Worm (Caenorhabditis elegans): Measurements from ENCODE around the gene fut-8.

Gene fut-8

DNA sequence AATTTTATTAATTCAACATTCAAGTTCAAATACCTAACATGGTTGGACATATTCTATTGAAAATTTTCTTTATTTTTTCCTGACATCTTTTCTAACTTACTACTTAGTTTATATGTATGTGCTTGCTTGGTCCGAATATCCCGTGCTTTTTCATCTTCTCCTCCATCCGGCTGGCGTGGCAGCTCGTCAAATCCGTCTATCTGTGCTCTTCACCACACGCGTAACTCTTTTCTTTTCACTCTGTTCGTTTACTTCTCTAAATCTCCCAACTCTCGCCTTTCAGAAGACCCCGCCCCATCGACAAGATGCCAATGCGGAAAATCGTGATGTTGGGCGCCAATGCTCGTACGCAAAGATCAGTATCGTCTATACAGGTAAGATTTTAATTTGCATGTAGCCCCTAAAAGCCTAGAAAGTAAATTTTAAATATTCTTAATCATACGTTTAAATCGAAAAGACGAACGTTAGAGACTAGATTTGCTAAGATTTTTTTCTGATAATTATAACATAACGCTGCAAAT lies 25.6 kb downstream of the fut-8 start:
- TF ChIP-seq egl-27 (tag; optimal IDR thresholded peaks at IDR 0.05) (no peak), alr-1 (tag; optimal IDR thresholded peaks at IDR 0.05; ENCODE audit: borderline replicate concordance) (no peak), fkh-10 (GFP tag; optimal IDR thresholded peaks at IDR 0.05) (peak; percentile 13), pag-3 (tag; optimal IDR thresholded peaks at IDR 0.05; ENCODE audit: borderline replicate concordance, insufficient read depth) (peak; percentile 41), egl-13 (tag; optimal IDR thresholded peaks at IDR 0.05) (no peak), unc-30 (tag; optimal IDR thresholded peaks at IDR 0.05) (no peak), ceh-82 (tag; optimal IDR thresholded peaks at IDR 0.05) (peak in 1 of 3 experiments; percentile 4), zip-4 (GFP tag; optimal IDR thresholded peaks at IDR 0.05) (no peak), ztf-11 (tag; optimal IDR thresholded peaks at IDR 0.05) (no peak), swsn-7 (tag; optimal IDR thresholded peaks at IDR 0.05) (peak; percentile 11), nhr-76 (tag; optimal IDR thresholded peaks at IDR 0.05) (no peak), nhr-71 (tag; optimal IDR thresholded peaks at IDR 0.05) (peak; percentile 27), ceh-8 (GFP tag; optimal IDR thresholded peaks at IDR 0.05) (no peak), irx-1 (tag; optimal IDR thresholded peaks at IDR 0.05) (no peak), tlp-1 (tag; optimal IDR thresholded peaks at IDR 0.05) (no peak), lsy-2 (tag; optimal IDR thresholded peaks at IDR 0.05) (no peak), mab-9 (GFP tag; IDR thresholded peaks at IDR 0.05) (no peak), nhr-11 (tag; optimal IDR thresholded peaks at IDR 0.05) (no peak), snu-23 (GFP tag; optimal IDR thresholded peaks at IDR 0.05) (peak; percentile 1), C16A3.4 (tag; optimal IDR thresholded peaks at IDR 0.05) (no peak), pqm-1 (tag; optimal IDR thresholded peaks at IDR 0.05) (no peak), efl-3 (GFP tag; optimal IDR thresholded peaks at IDR 0.05) (no peak), ces-1 (GFP tag; optimal IDR thresholded peaks at IDR 0.05) (no peak), nhr-90 (tag; optimal IDR thresholded peaks at IDR 0.05; ENCODE audit: poor library complexity) (no peak), lin-15B (tag; optimal IDR thresholded peaks at IDR 0.05) (no peak), ceh-90 (tag; optimal IDR thresholded peaks at IDR 0.05) (no peak), vab-15 (tag; optimal IDR thresholded peaks at IDR 0.05) (no peak), pax-3 (tag; optimal IDR thresholded peaks at IDR 0.05) (no peak), grh-1 (GFP tag; IDR thresholded peaks at IDR 0.05) (no peak), mep-1 (tag; optimal IDR thresholded peaks at IDR 0.05) (no peak), efl-1 (optimal IDR thresholded peaks at IDR 0.05) (peak in 1 of 2 experiments; percentile 24), efl-1 (GFP tag; optimal IDR thresholded peaks at IDR 0.05 in 1 of 2) (peak; percentile 14 to 16), jun-1 (tag; optimal IDR thresholded peaks at IDR 0.05) (no peak), nhr-84 (tag; optimal IDR thresholded peaks at IDR 0.05) (no peak), ztf-4 (tag; optimal IDR thresholded peaks at IDR 0.05) (no peak), sptf-1 (tag; optimal IDR thresholded peaks at IDR 0.05) (no peak), rnt-1 (tag; optimal IDR thresholded peaks at IDR 0.05) (peak; percentile 44), nhr-77 (tag; optimal IDR thresholded peaks at IDR 0.05) (no peak), nhr-85 (tag) (no peak), unc-98 (GFP tag; IDR thresholded peaks at IDR 0.05) (no peak), unc-62 (GFP tag; optimal IDR thresholded peaks at IDR 0.05) (no peak), lir-3 (tag; optimal IDR thresholded peaks at IDR 0.05; ENCODE audit: poor library complexity) (no peak), C34B4.2 (tag; optimal IDR thresholded peaks at IDR 0.05) (no peak), nhr-28 (tag; optimal IDR thresholded peaks at IDR 0.05) (no peak), tbx-2 (tag; optimal IDR thresholded peaks at IDR 0.05) (no peak), ceh-88 (GFP tag; IDR thresholded peaks at IDR 0.05) (no peak), sup-37 (GFP tag; optimal IDR thresholded peaks at IDR 0.05) (no peak), dpl-1 (GFP tag; optimal IDR thresholded peaks at IDR 0.05) (no peak), ets-5 (GFP tag; IDR thresholded peaks at IDR 0.05) (no peak), nhr-237 (tag; optimal IDR thresholded peaks at IDR 0.05) (no peak), lin-39 (tag; optimal IDR thresholded peaks at IDR 0.05) (no peak), elt-3 (tag; optimal IDR thresholded peaks at IDR 0.05) (no peak), lin-14 (GFP tag; optimal IDR thresholded peaks at IDR 0.05) (peak; percentile 76)

Measured in whole organism, L1 larva.